Worm (Caenorhabditis elegans) whole organism, L3 larva: ENCODE data around the gene B0496.1.

ENCODE experiments used
- ama-1 ChIP-seq: fragments of 150-350 bp; optimal IDR thresholded peaks from 2 replicates; lab custom pipeline; 2018
- ceh-16 ChIP-seq: sonication (generic microtip); optimal IDR thresholded peaks from 2 replicates; lab custom pipeline; 2017; ENCODE audit warnings: missing biosample characterization, missing genetic modification characterization
- elt-2 ChIP-seq: sonication (generic microtip); optimal IDR thresholded peaks from 2 replicates; lab custom pipeline; 2016; ENCODE audit warnings: missing genetic modification reagents, mild to moderate bottlenecking, missing genetic modification characterization, missing compliant biosample characterization
- lin-39 ChIP-seq: fragments of 150-350 bp; optimal IDR thresholded peaks from 2 replicates; lab custom pipeline; 2018; ENCODE audit warnings: missing biosample characterization, missing genetic modification reagents, missing genetic modification characterization
- mml-1 ChIP-seq: fragments of 150-350 bp; sonication (generic microtip); optimal IDR thresholded peaks from 3 replicates; lab custom pipeline; 2014; ENCODE audit warnings: missing biosample characterization, missing genetic modification characterization
- nhr-23 ChIP-seq: fragments of 150-350 bp; optimal IDR thresholded peaks from 2 replicates; lab custom pipeline; 2014; ENCODE audit warnings: missing biosample characterization, missing genetic modification reagents, missing genetic modification characterization
- nhr-237 ChIP-seq: fragments of 150-350 bp; optimal IDR thresholded peaks from 2 replicates; lab custom pipeline; 2014; ENCODE audit warnings: missing biosample characterization, missing genetic modification characterization
- nhr-28 ChIP-seq: fragments of 150-350 bp; optimal IDR thresholded peaks from 2 replicates; lab custom pipeline; 2014; ENCODE audit warnings: missing biosample characterization, missing genetic modification characterization
- nhr-76 ChIP-seq: fragments of 150-350 bp; sonication (generic microtip); optimal IDR thresholded peaks from 5 replicates; lab custom pipeline; 2014; ENCODE audit warnings: missing biosample characterization, missing genetic modification characterization
- nhr-77 ChIP-seq: fragments of 150-350 bp; optimal IDR thresholded peaks from 2 replicates; lab custom pipeline; 2014; ENCODE audit warnings: missing biosample characterization, missing genetic modification characterization
- pha-4 ChIP-seq: fragments of 150-350 bp; optimal IDR thresholded peaks from 2 replicates; lab custom pipeline; 2014; ENCODE audit warnings: missing biosample characterization, missing genetic modification reagents, missing genetic modification characterization
- zag-1 ChIP-seq: fragments of 150-350 bp; optimal IDR thresholded peaks from 2 replicates; lab custom pipeline; 2014; ENCODE audit warnings: missing biosample characterization, missing genetic modification characterization

DNA sequence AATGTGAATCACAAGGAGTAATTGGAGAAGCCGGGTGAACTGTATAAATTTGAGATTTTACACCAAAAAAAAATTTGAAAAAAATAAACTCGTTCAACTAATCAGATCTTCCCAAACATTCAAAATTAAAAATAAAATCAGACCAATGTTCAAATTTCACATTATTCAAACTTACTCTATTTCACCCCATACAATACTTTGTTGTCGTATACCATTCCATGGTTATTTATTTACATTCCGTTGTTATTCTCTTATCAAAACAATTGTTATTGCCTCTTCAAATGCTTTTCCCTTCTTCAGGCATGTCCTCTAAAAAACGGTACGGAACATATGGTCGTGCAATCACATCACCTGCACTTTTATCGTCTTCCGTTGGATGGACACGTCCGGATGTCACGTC, 21.9 kb upstream of the B0496.1 start, which contains the start of gene unc-82:
- TF ChIP-seq lin-39 (no peak), nhr-237 (tag; lab: Kevin White, UChicago) (no peak), mml-1 (tag; lab: Kevin White, UChicago) (no peak), nhr-76 (no peak), pha-4 (no peak), elt-2 (no peak), nhr-23 (tag; lab: Kevin White, UChicago) (no peak), zag-1 (tag; lab: Kevin White, UChicago) (no peak), ceh-16 (no peak), nhr-77 (no peak), nhr-28 (tag; lab: Kevin White, UChicago) (no peak), ama-1 (lab: Kevin White, UChicago) (no peak)
